Fruit fly (Drosophila melanogaster) whole organism, prepupa: ENCODE measurements around the gene CG9806.
A peak's percentile ranks its signal among the peaks of the same experiment; 100 is the strongest.

Source experiments
- Blimp-1 ChIP-seq: fragments of 200-800 bp; sonication (Bioruptor generic); optimal IDR thresholded peaks from 3 replicates; lab custom pipeline; 2017; ENCODE audit warnings: missing biosample characterization, missing genetic modification characterization, mild to moderate bottlenecking, moderate library complexity, missing genetic modification reagents
- CG10669 ChIP-seq: fragments of 200-800 bp; sonication (Bioruptor generic); optimal IDR thresholded peaks from 3 replicates; lab custom pipeline; 2018; ENCODE audit warnings: missing biosample characterization, mild to moderate bottlenecking, missing genetic modification characterization, moderate library complexity
- CG11294 ChIP-seq: fragments of 200-800 bp; sonication (Bioruptor generic); IDR thresholded peaks from 2 replicates; pipeline ENCODE4 v1.3.6; 2022; ENCODE audit warnings: missing biosample characterization, missing genetic modification characterization
- CG11762 ChIP-seq: fragments of 200-800 bp; sonication (Bioruptor generic); optimal IDR thresholded peaks from 3 replicates; lab custom pipeline; 2016; ENCODE audit warnings: missing biosample characterization, missing genetic modification characterization; ENCODE audit not compliant: insufficient read depth
- CG11902 ChIP-seq: fragments of 200-800 bp; sonication (Bioruptor generic); optimal IDR thresholded peaks from 3 replicates; lab custom pipeline; 2016; ENCODE audit warnings: missing biosample characterization, missing genetic modification characterization
- CG15336 ChIP-seq: fragments of 200-800 bp; sonication (Bioruptor generic); IDR thresholded peaks from 2 replicates; pipeline ENCODE4 v1.3.6; 2022; ENCODE audit warnings: missing biosample characterization, missing genetic modification characterization
- CG1621 ChIP-seq: fragments of 200-800 bp; sonication (Bioruptor generic); optimal IDR thresholded peaks from 3 replicates; lab custom pipeline; 2018; ENCODE audit warnings: missing biosample characterization, mild to moderate bottlenecking, missing genetic modification characterization
- CG16779 ChIP-seq: fragments of 200-800 bp; sonication (Bioruptor generic); optimal IDR thresholded peaks from 3 replicates; lab custom pipeline; 2017; ENCODE audit warnings: missing biosample characterization, mild to moderate bottlenecking, missing genetic modification characterization
- CG31627 ChIP-seq: fragments of 200-800 bp; sonication (Bioruptor generic); optimal IDR thresholded peaks from 3 replicates; lab custom pipeline; 2016; ENCODE audit warnings: missing biosample characterization, missing genetic modification characterization
- CG34406 ChIP-seq: fragments of 200-800 bp; sonication (Bioruptor generic); optimal IDR thresholded peaks from 3 replicates; lab custom pipeline; 2016; ENCODE audit warnings: missing biosample characterization, missing genetic modification characterization
- CG3919 ChIP-seq: fragments of 200-800 bp; sonication (Bioruptor generic); optimal IDR thresholded peaks from 3 replicates; lab custom pipeline; 2016; ENCODE audit warnings: missing biosample characterization, missing genetic modification characterization
- CG6163 ChIP-seq: fragments of 200-800 bp; sonication (Bioruptor generic); IDR thresholded peaks from 3 replicates; pipeline ENCODE4 v1.3.6; 2022; ENCODE audit warnings: missing biosample characterization, missing genetic modification characterization
- CG6276 ChIP-seq: fragments of 200-800 bp; sonication (Bioruptor generic); optimal IDR thresholded peaks from 2 replicates; lab custom pipeline; 2017; ENCODE audit warnings: missing biosample characterization, mild to moderate bottlenecking, missing genetic modification characterization
- CG6792 ChIP-seq: fragments of 200-800 bp; sonication (Bioruptor generic); optimal IDR thresholded peaks from 3 replicates; lab custom pipeline; 2016; ENCODE audit warnings: missing biosample characterization, missing genetic modification characterization
- CG6808 ChIP-seq: fragments of 200-800 bp; sonication (Bioruptor generic); optimal IDR thresholded peaks from 3 replicates; lab custom pipeline; 2017; ENCODE audit warnings: missing biosample characterization, missing genetic modification characterization, mild to moderate bottlenecking, moderate library complexity, missing genetic modification reagents
- CG6854 ChIP-seq: fragments of 200-800 bp; sonication (Bioruptor generic); optimal IDR thresholded peaks from 2 replicates; lab custom pipeline; 2017; ENCODE audit warnings: missing biosample characterization, mild to moderate bottlenecking, missing genetic modification characterization
- CG8119 ChIP-seq: fragments of 200-800 bp; sonication (Bioruptor generic); IDR thresholded peaks from 3 replicates; pipeline ENCODE4 v1.3.6; 2022; ENCODE audit warnings: missing biosample characterization, missing genetic modification characterization
- CG8319 ChIP-seq: fragments of 200-800 bp; sonication (Bioruptor generic); optimal IDR thresholded peaks from 3 replicates; lab custom pipeline; 2016; ENCODE audit warnings: missing biosample characterization, missing genetic modification characterization
- Eip75B ChIP-seq: fragments of 200-800 bp; sonication (Bioruptor generic); optimal IDR thresholded peaks from 3 replicates; lab custom pipeline; 2016; ENCODE audit warnings: missing biosample characterization, missing genetic modification characterization
- Eip78C ChIP-seq: fragments of 200-800 bp; sonication (Bioruptor generic); peaks from one replicate; lab custom pipeline; 2016; ENCODE audit warnings: missing biosample characterization, missing genetic modification characterization
- Eip93F ChIP-seq: fragments of 200-800 bp; sonication (Bioruptor generic); optimal IDR thresholded peaks from 2 replicates; lab custom pipeline; 2016; ENCODE audit warnings: missing biosample characterization, mild to moderate bottlenecking, missing genetic modification characterization
- Ets21C ChIP-seq: fragments of 200-800 bp; sonication (Bioruptor generic); optimal IDR thresholded peaks from 3 replicates; lab custom pipeline; 2016; ENCODE audit warnings: missing biosample characterization, missing genetic modification characterization
- Gug ChIP-seq: fragments of 200-800 bp; sonication (Bioruptor generic); IDR thresholded peaks from 2 replicates; pipeline ENCODE4 v1.3.6; 2022; ENCODE audit warnings: missing biosample characterization, missing genetic modification characterization
- Hr38 ChIP-seq: sonication (Bioruptor generic); optimal IDR thresholded peaks from 2 replicates; lab custom pipeline; 2016; ENCODE audit warnings: missing biosample characterization, missing genetic modification characterization
- Hr39 ChIP-seq: fragments of 200-800 bp; sonication (Bioruptor generic); optimal IDR thresholded peaks from 2 replicates; lab custom pipeline; 2016; ENCODE audit warnings: missing biosample characterization, missing genetic modification characterization
- Hr4 ChIP-seq: fragments of 200-800 bp; sonication (Bioruptor generic); optimal IDR thresholded peaks from 3 replicates; lab custom pipeline; 2016; ENCODE audit warnings: missing biosample characterization, missing genetic modification characterization
- Lpt ChIP-seq: fragments of 200-800 bp; sonication (Bioruptor generic); optimal IDR thresholded peaks from 3 replicates; lab custom pipeline; 2016; ENCODE audit warnings: missing biosample characterization, missing genetic modification characterization
- Met ChIP-seq: fragments of 200-800 bp; sonication (Bioruptor generic); optimal IDR thresholded peaks from 3 replicates; lab custom pipeline; 2016; ENCODE audit warnings: missing biosample characterization, missing genetic modification characterization
- OdsH ChIP-seq: fragments of 200-800 bp; sonication (Bioruptor generic); optimal IDR thresholded peaks from 3 replicates; lab custom pipeline; 2016; ENCODE audit warnings: missing biosample characterization, missing genetic modification characterization
- Smox ChIP-seq: fragments of 200-800 bp; sonication (Bioruptor generic); optimal IDR thresholded peaks from 3 replicates; lab custom pipeline; 2016; ENCODE audit warnings: missing biosample characterization, missing genetic modification characterization
- Sox102F ChIP-seq: fragments of 200-800 bp; sonication (Bioruptor generic); optimal IDR thresholded peaks from 2 replicates; lab custom pipeline; 2016; ENCODE audit warnings: missing biosample characterization, mild to moderate bottlenecking, missing genetic modification characterization
- Sox14 ChIP-seq: fragments of 200-800 bp; sonication (Bioruptor generic); optimal IDR thresholded peaks from 3 replicates; lab custom pipeline; 2016; ENCODE audit warnings: missing biosample characterization, missing genetic modification characterization
- Sox15 ChIP-seq: fragments of 200-800 bp; sonication (Bioruptor generic); optimal IDR thresholded peaks from 3 replicates; lab custom pipeline; 2016; ENCODE audit warnings: missing biosample characterization, missing genetic modification characterization
- achi ChIP-seq: fragments of 200-800 bp; sonication (Bioruptor generic); optimal IDR thresholded peaks from 3 replicates; lab custom pipeline; 2016; ENCODE audit warnings: missing biosample characterization, missing genetic modification characterization
- dac ChIP-seq: fragments of 200-800 bp; sonication (Bioruptor generic); optimal IDR thresholded peaks from 2 replicates; lab custom pipeline; 2017; ENCODE audit warnings: missing biosample characterization, mild to moderate bottlenecking, missing genetic modification characterization
- eg ChIP-seq: fragments of 200-800 bp; sonication (Bioruptor generic); IDR thresholded peaks from 3 replicates; pipeline ENCODE4 v1.3.6; 2022; ENCODE audit warnings: missing biosample characterization, missing genetic modification characterization
- fkh ChIP-seq: fragments of 200-800 bp; sonication (Bioruptor generic); optimal IDR thresholded peaks from 3 replicates; lab custom pipeline; 2017; ENCODE audit warnings: missing biosample characterization, mild to moderate bottlenecking, missing genetic modification characterization, moderate library complexity
- lz ChIP-seq: fragments of 200-800 bp; sonication (Bioruptor generic); optimal IDR thresholded peaks from 3 replicates; lab custom pipeline; 2016; ENCODE audit warnings: missing biosample characterization, missing genetic modification characterization
- net ChIP-seq: fragments of 200-800 bp; sonication (Bioruptor generic); optimal IDR thresholded peaks from 3 replicates; lab custom pipeline; 2016; ENCODE audit warnings: missing biosample characterization, missing genetic modification characterization
- salr ChIP-seq, 2 experiments: fragments of 200-800 bp; sonication (Bioruptor generic); optimal IDR thresholded peaks; 3 replicates each; lab custom pipeline; 2016 to 2018; ENCODE audit warnings: missing biosample characterization in 2 of 2, missing genetic modification characterization in 2 of 2, mild to moderate bottlenecking in 1 of 2
- spab ChIP-seq: fragments of 200-800 bp; sonication (Bioruptor generic); optimal IDR thresholded peaks from 2 replicates; lab custom pipeline; 2017; ENCODE audit warnings: missing biosample characterization, mild to moderate bottlenecking, missing genetic modification characterization, missing genetic modification reagents
- ss ChIP-seq, 2 experiments: fragments of 200-800 bp; sonication (Bioruptor generic); optimal IDR thresholded peaks; 2 replicates in 1 of 2; 3 replicates in 1 of 2; lab custom pipeline; 2017 to 2018; ENCODE audit warnings: mild to moderate bottlenecking in 2 of 2, missing biosample characterization in 2 of 2, missing genetic modification characterization in 2 of 2, moderate library complexity in 1 of 2
- svp ChIP-seq: fragments of 200-800 bp; sonication (Bioruptor generic); peaks from one replicate; lab custom pipeline; 2016; ENCODE audit warnings: missing biosample characterization, missing genetic modification characterization
- topi ChIP-seq: fragments of 200-800 bp; sonication (Bioruptor generic); optimal IDR thresholded peaks from 3 replicates; lab custom pipeline; 2016; ENCODE audit warnings: missing biosample characterization, missing genetic modification characterization
- vri ChIP-seq: fragments of 200-800 bp; sonication (Bioruptor generic); optimal IDR thresholded peaks from 3 replicates; lab custom pipeline; 2016; ENCODE audit warnings: missing biosample characterization, mild to moderate bottlenecking, missing genetic modification characterization

CG9806 gene

dm6 chrX:10607629-10608028 is 19.3 kb downstream of the CG9806 start:
- TF ChIP-seq ss (GFP tag; optimal IDR thresholded peaks at IDR 0.05; lab: Kevin White, UChicago) (no peak), eg (no peak), OdsH (GFP tag; lab: Kevin White, UChicago) (no peak), CG6808 (GFP tag; lab: Kevin White, UChicago) (no peak), Gug (GFP tag; lab: Robert Waterston, UW) (no peak), spab (no peak), net (no peak), CG8119 (GFP tag; lab: Robert Waterston, UW) (no peak), Smox (GFP tag; lab: Kevin White, UChicago) (no peak), CG6792 (GFP tag; lab: Kevin White, UChicago) (no peak), CG31627 (GFP tag; lab: Kevin White, UChicago) (no peak), CG1621 (tag; lab: Kevin White, UChicago) (no peak), Sox14 (no peak), CG11902 (GFP tag; lab: Kevin White, UChicago) (no peak), achi (GFP tag; lab: Kevin White, UChicago) (no peak), CG16779 (tag; lab: Kevin White, UChicago) (no peak), Eip75B (GFP tag; lab: Kevin White, UChicago) (no peak)

- TF ChIP-seq lz (GFP tag; lab: Kevin White, UChicago) (no peak), CG8319 (GFP tag; lab: Kevin White, UChicago) (no peak), CG6854 (GFP tag; lab: Kevin White, UChicago) (no peak), Hr38 (no peak), CG11762 (GFP tag; lab: Kevin White, UChicago) (no peak), Eip75B (GFP tag; lab: Kevin White, UChicago) (no peak), Sox15 (GFP tag; lab: Kevin White, UChicago) (no peak), CG6792 (GFP tag; lab: Kevin White, UChicago) (no peak)
- TF ChIP-seq, all 60 proteins: peak for 0
These were observed 19.9 kb downstream of the CG9806 start for dm6 chrX:10606889-10607478.

- TF ChIP-seq vri (GFP tag; lab: Kevin White, UChicago), result no peak
- TF ChIP-seq topi (GFP tag; lab: Kevin White, UChicago), result no peak
- TF ChIP-seq Hr4 (GFP tag; lab: Kevin White, UChicago), result no peak
- TF ChIP-seq svp (GFP tag; lab: Kevin White, UChicago), result peak; percentile 69
- TF ChIP-seq lz (GFP tag; lab: Kevin White, UChicago), result no peak
- no peak for TF ChIP-seq achi (GFP tag; lab: Kevin White, UChicago)
- TF ChIP-seq salr (GFP tag; optimal IDR thresholded peaks at IDR 0.05; lab: Kevin White, UChicago), result no peak
- no peak for TF ChIP-seq Met
- TF ChIP-seq Gug (GFP tag; lab: Robert Waterston, UW), result no peak
- 0 out of 3 replicates have a peak, but pooled peaks have one; percentile 35 for TF ChIP-seq CG6163 (GFP tag; lab: Robert Waterston, UW)
- no peak for TF ChIP-seq Eip93F
- TF ChIP-seq Sox102F (GFP tag; lab: Kevin White, UChicago), result no peak
- no peak for TF ChIP-seq net
- TF ChIP-seq Lpt (GFP tag; lab: Kevin White, UChicago), result no peak
- no peak for TF ChIP-seq dac (GFP tag; lab: Kevin White, UChicago)
- TF ChIP-seq CG11762 (GFP tag; lab: Kevin White, UChicago), result no peak
- peak; percentile 21 for TF ChIP-seq CG6276 (GFP tag; lab: Kevin White, UChicago)
- TF ChIP-seq CG11902 (GFP tag; lab: Kevin White, UChicago), result no peak
- TF ChIP-seq CG15336 (GFP tag; lab: Robert Waterston, UW), result peak; percentile 16; the same call in 1 of the 2 replicates
- TF ChIP-seq CG6854 (GFP tag; lab: Kevin White, UChicago), result peak; percentile 57
- no peak for TF ChIP-seq Smox (GFP tag; lab: Kevin White, UChicago)
- no peak for TF ChIP-seq fkh (GFP tag; lab: Kevin White, UChicago)
- TF ChIP-seq Ets21C, result no peak
- TF ChIP-seq Sox15 (GFP tag; lab: Kevin White, UChicago), result no peak
- TF ChIP-seq CG10669, result no peak
- TF ChIP-seq Hr39 (GFP tag; lab: Kevin White, UChicago), result no peak
- TF ChIP-seq Sox14, result no peak
- TF ChIP-seq CG34406 (GFP tag; lab: Kevin White, UChicago), result no peak
- TF ChIP-seq CG11294, result no peak
- TF ChIP-seq eg, result 0 out of 3 replicates have a peak, but pooled peaks have one; percentile 28
- TF ChIP-seq Eip78C (GFP tag; lab: Kevin White, UChicago), result peak; percentile 76
- TF ChIP-seq Blimp-1 (GFP tag; lab: Kevin White, UChicago), result no peak
- TF ChIP-seq CG3919 (GFP tag; lab: Kevin White, UChicago), result peak; percentile 30
- no peak for TF ChIP-seq CG31627 (GFP tag; lab: Kevin White, UChicago)
These were observed 24.7 kb downstream of the CG9806 start, which contains the start of gene CG1628 for dm6 chrX:10602057-10602764. Gene CG1628 (minus strand): TSS chrX:10602714.
